Worm (Caenorhabditis elegans) whole organism, midembryonic: Measurements from ENCODE around the gene T06C12.12.

Experiments used
- T22C8.4 ChIP-seq: fragments of 200-800 bp; sonication (Bioruptor generic); IDR thresholded peaks from 2 replicates; pipeline ENCODE4 v1.3.6; 2022; ENCODE audit warnings: missing genetic modification characterization, missing compliant biosample characterization
- ref-1 ChIP-seq: fragments of 200-800 bp; sonication (Bioruptor generic); conservative IDR thresholded peaks from 2 replicates; pipeline ENCODE4 v1.3.6; 2022; ENCODE audit warnings: missing genetic modification reagents, missing genetic modification characterization, missing compliant biosample characterization
- ztf-23 ChIP-seq: fragments of 200-800 bp; sonication (Bioruptor generic); IDR thresholded peaks from 2 replicates; pipeline ENCODE4 v1.3.6; 2022; ENCODE audit warnings: missing genetic modification reagents, missing genetic modification characterization, missing compliant biosample characterization
- ztf-29 ChIP-seq: fragments of 200-800 bp; sonication (Bioruptor generic); IDR thresholded peaks from 2 replicates; pipeline ENCODE4 v1.3.6; 2022; ENCODE audit warnings: missing genetic modification reagents, missing genetic modification characterization, missing compliant biosample characterization

ce11 chrV:15922979-15923378 is 31.1 kb downstream of the T06C12.12 start, which contains the start of gene F35E8.13:
- TF ChIP-seq ref-1 (no peak), ztf-23 (GFP tag; lab: Robert Waterston, UW) (no peak), ztf-29 (GFP tag; lab: Robert Waterston, UW) (no peak), T22C8.4 (GFP tag; lab: Robert Waterston, UW) (no peak)
